Fruit fly (Drosophila melanogaster) whole organism, embryonic: ENCODE data around the gene CG13033.

Experiments
- CG10366 ChIP-seq: fragments of 200-800 bp; sonication (Bioruptor generic); IDR thresholded peaks from 2 replicates; pipeline ENCODE4 v1.3.6; 2022; ENCODE audit warnings: missing biosample characterization, missing genetic modification characterization
- CG10959 ChIP-seq: fragments of 200-800 bp; sonication (Bioruptor generic); IDR thresholded peaks from 2 replicates; pipeline ENCODE4 v1.3.6; 2022; ENCODE audit warnings: missing biosample characterization, missing genetic modification characterization
- CG1233 ChIP-seq: fragments of 200-800 bp; sonication (Bioruptor generic); optimal IDR thresholded peaks from 4 replicates; lab custom pipeline; 2018; ENCODE audit warnings: missing biosample characterization, mild to moderate bottlenecking, missing genetic modification characterization
- CG13775 ChIP-seq: fragments of 200-800 bp; sonication (Bioruptor generic); optimal IDR thresholded peaks from 3 replicates; lab custom pipeline; 2017; ENCODE audit warnings: missing biosample characterization, mild to moderate bottlenecking, missing genetic modification characterization
- CG15269 ChIP-seq: fragments of 200-800 bp; sonication (Bioruptor generic); optimal IDR thresholded peaks from 2 replicates; lab custom pipeline; 2018; ENCODE audit warnings: missing biosample characterization, mild to moderate bottlenecking, missing genetic modification characterization, moderate library complexity
- CG1529 ChIP-seq: fragments of 200-800 bp; sonication (Bioruptor generic); optimal IDR thresholded peaks from 3 replicates; lab custom pipeline; 2018; ENCODE audit warnings: missing biosample characterization, missing genetic modification characterization
- CG30431 ChIP-seq: fragments of 200-800 bp; sonication (Bioruptor generic); optimal IDR thresholded peaks from 2 replicates; lab custom pipeline; 2017; ENCODE audit warnings: missing biosample characterization, missing genetic modification characterization
- CG33557 ChIP-seq: fragments of 200-800 bp; sonication (Bioruptor generic); optimal IDR thresholded peaks from 2 replicates; lab custom pipeline; 2019; ENCODE audit warnings: missing biosample characterization, mild to moderate bottlenecking, missing genetic modification characterization, moderate library complexity
- CG3847 ChIP-seq: fragments of 200-800 bp; sonication (Bioruptor generic); IDR thresholded peaks from 2 replicates; pipeline ENCODE4 v1.3.6; 2022; ENCODE audit warnings: missing biosample characterization, missing genetic modification characterization
- CG42726 ChIP-seq: fragments of 200-800 bp; sonication (Bioruptor generic); IDR thresholded peaks from 2 replicates; pipeline ENCODE4 v1.3.6; 2022; ENCODE audit warnings: missing biosample characterization, missing genetic modification characterization; ENCODE audit not compliant: partially characterized antibody
- CG5953 ChIP-seq: fragments of 200-800 bp; sonication (Bioruptor generic); IDR thresholded peaks from 2 replicates; pipeline ENCODE4 v1.3.6; 2022; ENCODE audit warnings: missing biosample characterization, missing genetic modification characterization
- CG6654 ChIP-seq: fragments of 200-800 bp; sonication (Bioruptor generic); optimal IDR thresholded peaks from 2 replicates; lab custom pipeline; 2017; ENCODE audit warnings: missing biosample characterization, mild to moderate bottlenecking, missing genetic modification characterization
- CG7786 ChIP-seq: fragments of 200-800 bp; sonication (Bioruptor generic); optimal IDR thresholded peaks from 2 replicates; lab custom pipeline; 2016; ENCODE audit warnings: missing biosample characterization, missing genetic modification characterization
- CG7928 ChIP-seq: fragments of 200-800 bp; sonication (Bioruptor generic); optimal IDR thresholded peaks from 2 replicates; lab custom pipeline; 2017; ENCODE audit warnings: missing biosample characterization, mild to moderate bottlenecking, missing genetic modification characterization
- CG9215 ChIP-seq: fragments of 200-800 bp; sonication (Bioruptor generic); IDR thresholded peaks from 2 replicates; pipeline ENCODE4 v1.3.6; 2022; ENCODE audit warnings: missing biosample characterization, missing genetic modification characterization
- CG9817 ChIP-seq: fragments of 200-800 bp; sonication (Bioruptor generic); optimal IDR thresholded peaks from 2 replicates; lab custom pipeline; 2018; ENCODE audit warnings: missing biosample characterization, mild to moderate bottlenecking, missing genetic modification characterization, moderate library complexity
- Dbx ChIP-seq: fragments of 200-800 bp; sonication (Bioruptor generic); IDR thresholded peaks from 3 replicates; pipeline ENCODE4 v1.3.6; 2022; ENCODE audit warnings: missing biosample characterization, missing genetic modification characterization
- Dp ChIP-seq: fragments of 200-800 bp; sonication (Bioruptor generic); optimal IDR thresholded peaks from 2 replicates; lab custom pipeline; 2018; ENCODE audit warnings: missing biosample characterization, mild to moderate bottlenecking, missing genetic modification characterization, moderate library complexity
- Elba2 ChIP-seq: fragments of 200-800 bp; sonication (Bioruptor generic); optimal IDR thresholded peaks from 3 replicates; lab custom pipeline; 2016; ENCODE audit warnings: missing biosample characterization, missing genetic modification characterization
- Fer1 ChIP-seq: fragments of 200-800 bp; sonication (Bioruptor generic); optimal IDR thresholded peaks from 2 replicates; lab custom pipeline; 2017; ENCODE audit warnings: missing biosample characterization, mild to moderate bottlenecking, missing genetic modification characterization
- Gug ChIP-seq: fragments of 200-800 bp; sonication (Bioruptor generic); IDR thresholded peaks from 4 replicates; pipeline ENCODE4 v1.3.6; 2022; ENCODE audit warnings: missing biosample characterization, missing genetic modification characterization
- HLHmδ ChIP-seq: fragments of 200-800 bp; sonication (Bioruptor generic); optimal IDR thresholded peaks from 2 replicates; lab custom pipeline; 2018; ENCODE audit warnings: missing biosample characterization, mild to moderate bottlenecking, missing genetic modification characterization, moderate library complexity
- Hey ChIP-seq: fragments of 200-800 bp; sonication (Bioruptor generic); optimal IDR thresholded peaks from 3 replicates; lab custom pipeline; 2018; ENCODE audit warnings: missing biosample characterization, mild to moderate bottlenecking, missing genetic modification characterization
- HmgD ChIP-seq: fragments of 200-800 bp; sonication (Bioruptor generic); optimal IDR thresholded peaks from 3 replicates; lab custom pipeline; 2016; ENCODE audit warnings: missing biosample characterization, missing genetic modification characterization
- Hr3 ChIP-seq: fragments of 200-800 bp; sonication (Bioruptor generic); optimal IDR thresholded peaks from 3 replicates; lab custom pipeline; 2016; ENCODE audit warnings: missing biosample characterization, missing genetic modification characterization
- Kr ChIP-seq: fragments of 200-800 bp; sonication (Bioruptor generic); optimal IDR thresholded peaks from 2 replicates; lab custom pipeline; 2017; ENCODE audit warnings: missing biosample characterization, mild to moderate bottlenecking, missing genetic modification characterization
- Lim3 ChIP-seq: fragments of 200-800 bp; sonication (Bioruptor generic); IDR thresholded peaks from 2 replicates; pipeline ENCODE4 v1.3.6; 2022; ENCODE audit warnings: missing biosample characterization, missing genetic modification characterization
- Med ChIP-seq: fragments of 200-800 bp; sonication (Bioruptor generic); peaks from one replicate; lab custom pipeline; 2016; ENCODE audit warnings: missing biosample characterization, missing genetic modification characterization, mild to moderate bottlenecking, inconsistent platforms, moderate library complexity
- Neu2 ChIP-seq: fragments of 200-800 bp; sonication (Bioruptor generic); optimal IDR thresholded peaks from 3 replicates; lab custom pipeline; 2016; ENCODE audit warnings: missing biosample characterization, missing genetic modification characterization, borderline replicate concordance
- PHDP ChIP-seq: fragments of 200-800 bp; sonication (Bioruptor generic); optimal IDR thresholded peaks from 3 replicates; lab custom pipeline; 2018; ENCODE audit warnings: missing biosample characterization, mild to moderate bottlenecking, missing genetic modification characterization, moderate library complexity
- Side ChIP-seq: fragments of 200-800 bp; sonication (Bioruptor generic); optimal IDR thresholded peaks from 2 replicates; lab custom pipeline; 2016; ENCODE audit warnings: missing biosample characterization, missing genetic modification characterization
- Sry-β ChIP-seq: fragments of 200-800 bp; sonication (Bioruptor generic); optimal IDR thresholded peaks from 2 replicates; lab custom pipeline; 2018; ENCODE audit warnings: missing biosample characterization, mild to moderate bottlenecking, missing genetic modification characterization, moderate library complexity
- eve ChIP-seq, 2 experiments: fragments of >200 bp; optimal IDR thresholded peaks; 2 replicates each; lab custom pipeline; 2017; ENCODE audit warnings: missing biosample characterization in 2 of 2, missing genetic modification characterization in 2 of 2
- eyg ChIP-seq: fragments of 200-800 bp; sonication (Bioruptor generic); optimal IDR thresholded peaks from 3 replicates; lab custom pipeline; 2016; ENCODE audit warnings: missing biosample characterization, missing genetic modification characterization
- gcm ChIP-seq: fragments of 200-800 bp; sonication (Bioruptor generic); optimal IDR thresholded peaks from 2 replicates; lab custom pipeline; 2019; ENCODE audit warnings: missing biosample characterization, mild to moderate bottlenecking, missing genetic modification characterization, moderate library complexity
- grau ChIP-seq: fragments of 200-800 bp; optimal IDR thresholded peaks from 3 replicates; lab custom pipeline; 2019; ENCODE audit warnings: missing biosample characterization, mild to moderate bottlenecking, missing genetic modification characterization, moderate library complexity
- gsb ChIP-seq: fragments of 200-800 bp; sonication (Bioruptor generic); IDR thresholded peaks from 2 replicates; pipeline ENCODE4 v1.3.6; 2022; ENCODE audit warnings: missing biosample characterization, missing genetic modification characterization
- gt ChIP-seq: fragments of 200-800 bp; sonication (Bioruptor generic); IDR thresholded peaks from 2 replicates; pipeline ENCODE4 v1.3.6; 2022; ENCODE audit warnings: missing biosample characterization, missing genetic modification characterization
- ham ChIP-seq: fragments of 200-800 bp; sonication (Bioruptor generic); IDR thresholded peaks from 2 replicates; pipeline ENCODE4 v1.3.6; 2022; ENCODE audit warnings: missing biosample characterization, missing genetic modification characterization
- hkb ChIP-seq, 2 experiments: fragments of 200-800 bp in 1 of 2; fragments of >200 bp in 1 of 2; sonication (Bioruptor generic) in 1 of 2; IDR thresholded peaks in 1 of 2; optimal IDR thresholded peaks in 1 of 2; 2 replicates each; pipeline versions ENCODE4 v1.3.6 to Lab custom; 2017 to 2022; ENCODE audit warnings: missing biosample characterization in 1 of 2, missing genetic modification characterization in 1 of 2
- ind ChIP-seq: fragments of 200-800 bp; sonication (Bioruptor generic); optimal IDR thresholded peaks from 3 replicates; lab custom pipeline; 2016; ENCODE audit warnings: missing biosample characterization, missing genetic modification characterization
- kah ChIP-seq: fragments of 200-800 bp; sonication (Bioruptor generic); optimal IDR thresholded peaks from 2 replicates; lab custom pipeline; 2018; ENCODE audit warnings: missing biosample characterization, mild to moderate bottlenecking, missing genetic modification characterization
- kni ChIP-seq: fragments of 200-800 bp; sonication (Bioruptor generic); optimal IDR thresholded peaks from 3 replicates; lab custom pipeline; 2017; ENCODE audit warnings: mild to moderate bottlenecking, missing biosample characterization, missing genetic modification reagents, missing genetic modification characterization
- lbe ChIP-seq: fragments of 200-800 bp; sonication (Bioruptor generic); optimal IDR thresholded peaks from 2 replicates; lab custom pipeline; 2016; ENCODE audit warnings: missing biosample characterization, mild to moderate bottlenecking, missing genetic modification characterization
- pb ChIP-seq: fragments of 200-800 bp; sonication (Bioruptor generic); optimal IDR thresholded peaks from 3 replicates; lab custom pipeline; 2016; ENCODE audit warnings: missing biosample characterization, missing genetic modification characterization
- psq ChIP-seq: fragments of 200-800 bp; sonication (Bioruptor generic); optimal IDR thresholded peaks from 2 replicates; lab custom pipeline; 2017; ENCODE audit warnings: missing biosample characterization, missing genetic modification characterization
- pum ChIP-seq: fragments of 200-800 bp; sonication (Bioruptor generic); optimal IDR thresholded peaks from 2 replicates; lab custom pipeline; 2016; ENCODE audit warnings: missing biosample characterization, missing genetic modification characterization
- ranshi ChIP-seq: fragments of 200-800 bp; sonication (Bioruptor generic); IDR thresholded peaks from 2 replicates; pipeline ENCODE4 v1.3.6; 2022; ENCODE audit warnings: missing biosample characterization, missing genetic modification characterization
- slou ChIP-seq: fragments of 200-800 bp; sonication (Bioruptor generic); optimal IDR thresholded peaks from 3 replicates; lab custom pipeline; 2016; ENCODE audit warnings: missing biosample characterization, missing genetic modification characterization
- sug ChIP-seq: fragments of 200-800 bp; optimal IDR thresholded peaks from 2 replicates; lab custom pipeline; 2019; ENCODE audit warnings: missing biosample characterization, mild to moderate bottlenecking, missing genetic modification characterization, moderate library complexity
- z ChIP-seq: fragments of 200-800 bp; sonication (Bioruptor generic); IDR thresholded peaks from 3 replicates; pipeline ENCODE4 v1.3.6; 2022; ENCODE audit warnings: missing biosample characterization, missing genetic modification characterization
- zen ChIP-seq: fragments of 200-800 bp; sonication (Bioruptor generic); optimal IDR thresholded peaks from 3 replicates; lab custom pipeline; 2018; ENCODE audit warnings: missing biosample characterization, mild to moderate bottlenecking, missing genetic modification characterization, moderate library complexity

CG13033 gene

dm6 chr3L:16544220-16544619, 1.2 kb downstream of the CG13033 start (continued):
- TF ChIP-seq lbe (GFP tag; lab: Kevin White, UChicago) (no peak), Gug (GFP tag; lab: Robert Waterston, UW) (peak; percentile 21; the same call in 1 of the 4 replicates), Hr3 (GFP tag; lab: Kevin White, UChicago) (peak; percentile 42), Fer1 (GFP tag; lab: Kevin White, UChicago) (no peak), z (GFP tag; lab: Robert Waterston, UW) (no peak), Dp (GFP tag; lab: Kevin White, UChicago) (no peak), CG42726 (GFP tag; lab: Robert Waterston, UW) (no peak), CG9215 (GFP tag; lab: Robert Waterston, UW) (no peak), hkb (optimal IDR thresholded peaks at IDR 0.05; lab: Kevin White, UChicago) (no peak), hkb (GFP tag; IDR thresholded peaks at IDR 0.05; lab: Robert Waterston, UW) (no peak), Neu2 (GFP tag; lab: Kevin White, UChicago) (no peak), CG9817 (tag; lab: Kevin White, UChicago) (no peak), CG3847 (GFP tag; lab: Robert Waterston, UW) (peak; percentile 26; the same call in 1 of the 2 replicates), PHDP (peak; percentile 35), Lim3 (GFP tag; lab: Robert Waterston, UW) (no peak), Med (GFP tag; lab: Kevin White, UChicago) (no peak), sug (no peak), kni (GFP tag; lab: Kevin White, UChicago) (no peak), kah (GFP tag; lab: Kevin White, UChicago) (no peak), CG7928 (GFP tag; lab: Kevin White, UChicago) (no peak), gcm (GFP tag; lab: Kevin White, UChicago) (no peak), Kr (GFP tag; lab: Kevin White, UChicago) (no peak), CG13775 (GFP tag; lab: Kevin White, UChicago) (no peak), gt (GFP tag; lab: Robert Waterston, UW) (no peak), HLHmδ (GFP tag; lab: Kevin White, UChicago) (no peak), eve (GFP tag; optimal IDR thresholded peaks at IDR 0.05; lab: Kevin White, UChicago) (no peak), CG1233 (GFP tag; lab: Kevin White, UChicago) (no peak), CG1529 (no peak), CG6654 (no peak), Side (GFP tag; lab: Kevin White, UChicago) (no peak), CG10366 (GFP tag; lab: Robert Waterston, UW) (peak; percentile 45; the same call in 1 of the 2 replicates), slou (GFP tag; lab: Kevin White, UChicago) (no peak), grau (no peak), CG7786 (GFP tag; lab: Kevin White, UChicago) (peak; percentile 15), CG15269 (peak; percentile 24), ranshi (GFP tag; lab: Robert Waterston, UW) (peak; percentile 19; the same call in 1 of the 2 replicates), Elba2 (GFP tag; lab: Kevin White, UChicago) (no peak), psq (GFP tag; lab: Kevin White, UChicago) (no peak), CG33557 (GFP tag; lab: Kevin White, UChicago) (no peak), gsb (GFP tag; lab: Robert Waterston, UW) (no peak), eyg (GFP tag; lab: Kevin White, UChicago) (no peak), Dbx (GFP tag; lab: Robert Waterston, UW) (0 out of 3 replicates have a peak, but pooled peaks have one; percentile 38), ham (GFP tag; lab: Robert Waterston, UW) (no peak), CG5953 (peak; percentile 13; the same call in 1 of the 2 replicates), pum (GFP tag; lab: Kevin White, UChicago) (no peak), zen (no peak), HmgD (GFP tag; lab: Kevin White, UChicago) (no peak), CG10959 (GFP tag; lab: Robert Waterston, UW) (peak; percentile 59), Hey (tag; lab: Kevin White, UChicago) (no peak), pb (GFP tag; lab: Kevin White, UChicago) (no peak), Sry-β (GFP tag; lab: Kevin White, UChicago) (no peak), CG30431 (GFP tag; lab: Kevin White, UChicago) (no peak), ind (peak; percentile 32)
